Worm (Caenorhabditis elegans): ENCODE measurements around the gene btb-10.

- no peak for TF ChIP-seq tbx-11 (GFP tag; IDR thresholded peaks at IDR 0.05)
- no peak for TF ChIP-seq flt-1 (GFP tag; IDR thresholded peaks at IDR 0.05)
- TF ChIP-seq scrt-1 (GFP tag; IDR thresholded peaks at IDR 0.05), result no peak
- no peak for TF ChIP-seq ama-1 (optimal IDR thresholded peaks at IDR 0.05)
- TF ChIP-seq pes-1 (GFP tag; IDR thresholded peaks at IDR 0.05), result no peak
- TF ChIP-seq aly-1 (tag; optimal IDR thresholded peaks at IDR 0.05), result no peak
These were observed 14.9 kb downstream of the btb-10 start, which contains the start of gene str-148 for ce11 chrII:1045692-1046091.

Measured in whole organism, early embryonic.